Fruit fly (Drosophila melanogaster): ENCODE measurements around the gene alpha-Man-Ib.

alpha-Man-Ib gene

dm6 chr3R:29062717-29063206 lies 49.9 kb downstream of the alpha-Man-Ib start, which contains the start of the genes Cul5 and Bicra (continued):
- TF ChIP-seq twi (tag; optimal IDR thresholded peaks at IDR 0.05) (no peak), chinmo (GFP tag; IDR thresholded peaks at IDR 0.05; ENCODE audit: partially characterized antibody) (no peak), CG31365 (tag; optimal IDR thresholded peaks at IDR 0.05) (no peak), ftz-f1 (GFP tag; optimal IDR thresholded peaks at IDR 0.05) (peak; percentile 1), HmgD (GFP tag; optimal IDR thresholded peaks at IDR 0.05) (no peak), CG8089 (GFP tag; optimal IDR thresholded peaks at IDR 0.05) (no peak), nerfin-2 (GFP tag; IDR thresholded peaks at IDR 0.05; ENCODE audit: partially characterized antibody) (peak; percentile 95), B-H2 (GFP tag; optimal IDR thresholded peaks at IDR 0.05) (no peak), CG5953 (GFP tag; IDR thresholded peaks at IDR 0.05) (no peak), Pdp1 (GFP tag; optimal IDR thresholded peaks at IDR 0.05) (no peak), ken (GFP tag; IDR thresholded peaks at IDR 0.05) (no peak), crol (GFP tag; IDR thresholded peaks at IDR 0.05) (no peak), pnt (GFP tag; optimal IDR thresholded peaks at IDR 0.05) (no peak), Elba2 (GFP tag; optimal IDR thresholded peaks at IDR 0.05) (no peak), pzg (GFP tag; optimal IDR thresholded peaks at IDR 0.05) (peak; percentile 86), rib (GFP tag; IDR thresholded peaks at IDR 0.05) (no peak), chm (GFP tag; IDR thresholded peaks at IDR 0.05) (no peak), CG4617 (GFP tag; optimal IDR thresholded peaks at IDR 0.05; ENCODE audit: borderline replicate concordance) (peak; percentile 98), Blimp-1 (GFP tag; optimal IDR thresholded peaks at IDR 0.05) (no peak), CG8281 (tag; optimal IDR thresholded peaks at IDR 0.05) (no peak), Atf3 (GFP tag; optimal IDR thresholded peaks at IDR 0.05) (no peak), Dip3 (GFP tag; optimal IDR thresholded peaks at IDR 0.05) (no peak), hb (GFP tag; IDR thresholded peaks at IDR 0.05; ENCODE audit: partially characterized antibody) (peak; percentile 92), CG16779 (GFP tag; IDR thresholded peaks at IDR 0.05) (no peak), NFAT (GFP tag; IDR thresholded peaks at IDR 0.05) (no peak), Stat92E (GFP tag; optimal IDR thresholded peaks at IDR 0.05) (peak in 1 of 3 experiments; percentile 61), gcm2 (GFP tag; optimal IDR thresholded peaks at IDR 0.05) (no peak), Fer1 (GFP tag; optimal IDR thresholded peaks at IDR 0.05) (no peak), CG2116 (GFP tag; optimal IDR thresholded peaks at IDR 0.05) (peak; percentile 63), CG6254 (GFP tag; optimal IDR thresholded peaks at IDR 0.05) (no peak), CG33213 (GFP tag; optimal IDR thresholded peaks at IDR 0.05) (peak; percentile 9), CG18619 (GFP tag; optimal IDR thresholded peaks at IDR 0.05) (no peak), otp (GFP tag; IDR thresholded peaks at IDR 0.05) (no peak), pan (optimal IDR thresholded peaks at IDR 0.05) (no peak), pan (GFP tag; optimal IDR thresholded peaks at IDR 0.05 in 1 of 2, IDR thresholded peaks at IDR 0.05 in 1 of 2) (no peak), dmrt11E (tag; optimal IDR thresholded peaks at IDR 0.05) (no peak), mirr (GFP tag; optimal IDR thresholded peaks at IDR 0.05) (peak; percentile 4), Med (GFP tag) (peak; percentile 87), amos (GFP tag; IDR thresholded peaks at IDR 0.05; ENCODE audit: partially characterized antibody) (peak; percentile 95), CG9609 (GFP tag; optimal IDR thresholded peaks at IDR 0.05) (no peak), Atf-2 (GFP tag; optimal IDR thresholded peaks at IDR 0.05) (no peak), CG6765 (GFP tag; optimal IDR thresholded peaks at IDR 0.05) (no peak), Camta (GFP tag; optimal IDR thresholded peaks at IDR 0.05) (no peak), fd102C (GFP tag; optimal IDR thresholded peaks at IDR 0.05) (no peak), Deaf1 (tag; optimal IDR thresholded peaks at IDR 0.05) (no peak), CG3838 (GFP tag; optimal IDR thresholded peaks at IDR 0.05) (no peak), GATAe (GFP tag; conservative IDR thresholded peaks at IDR 0.05) (no peak), CG16813 (GFP tag; IDR thresholded peaks at IDR 0.05; ENCODE audit: partially characterized antibody) (peak; percentile 90), CG15011 (GFP tag; optimal IDR thresholded peaks at IDR 0.05) (no peak), ro (GFP tag; IDR thresholded peaks at IDR 0.05) (no peak), zen2 (GFP tag; IDR thresholded peaks at IDR 0.05; ENCODE audit: partially characterized antibody) (peak; percentile 84; the same call in 2 of the 3 replicates)
